6 worm cellular contexts compared by ENCODE assay signal in genomic region chrIV:5133791-5134370, ce11.
TF ChIP-seq lines count a peak whose summit lies in the region.

No protein-coding gene starts in this region.

TF ChIP-seq in whole organism, L1 larva, 84 proteins besides CTCF, POLR2A, EP300 and RAD21 (continued from another document):
- TF ChIP-seq dpl-1 (GFP tag; optimal IDR thresholded peaks at IDR 0.05; lab: Kevin White, UChicago) (peak in 1 of 3 experiments; percentile 20), sup-37 (GFP tag; optimal IDR thresholded peaks at IDR 0.05; lab: Kevin White, UChicago) (no peak), elt-3 (tag; optimal IDR thresholded peaks at IDR 0.05; lab: Kevin White, UChicago) (peak in 2 of 6 experiments; percentile 26 to 36), zip-4 (GFP tag; optimal IDR thresholded peaks at IDR 0.05; lab: Kevin White, UChicago) (no peak), lin-15B (tag; optimal IDR thresholded peaks at IDR 0.05; lab: Kevin White, UChicago) (no peak), lsy-2 (tag; optimal IDR thresholded peaks at IDR 0.05; lab: Kevin White, UChicago) (peak; percentile 15 to 53), swsn-7 (tag; optimal IDR thresholded peaks at IDR 0.05; lab: Kevin White, UChicago) (no peak), snu-23 (GFP tag; optimal IDR thresholded peaks at IDR 0.05; lab: Kevin White, UChicago) (peak; percentile 31), dsc-1 (tag; optimal IDR thresholded peaks at IDR 0.05; lab: Kevin White, UChicago) (peak; percentile 33), egl-27 (tag; optimal IDR thresholded peaks at IDR 0.05; lab: Kevin White, UChicago) (no peak), hlh-17 (GFP tag; optimal IDR thresholded peaks at IDR 0.05; lab: Kevin White, UChicago; ENCODE audit: borderline replicate concordance) (no peak), pag-3 (tag; optimal IDR thresholded peaks at IDR 0.05; lab: Kevin White, UChicago; ENCODE audit: borderline replicate concordance, insufficient read depth) (peak; percentile 4), efl-1 (optimal IDR thresholded peaks at IDR 0.05; lab: Kevin White, UChicago) (no peak), efl-1 (GFP tag; optimal IDR thresholded peaks at IDR 0.05 in 1 of 2; lab: Kevin White, UChicago) (peak in 1 of 2 experiments; percentile 90), lin-14 (GFP tag; optimal IDR thresholded peaks at IDR 0.05; lab: Kevin White, UChicago) (peak; percentile 70), mep-1 (tag; optimal IDR thresholded peaks at IDR 0.05; lab: Kevin White, UChicago) (peak; percentile 11), nhr-47 (tag; optimal IDR thresholded peaks at IDR 0.05; lab: Kevin White, UChicago) (peak; percentile 28), unc-86 (tag; optimal IDR thresholded peaks at IDR 0.05; lab: Kevin White, UChicago) (no peak), nhr-237 (tag; optimal IDR thresholded peaks at IDR 0.05; lab: Kevin White, UChicago) (no peak), nhr-71 (tag; optimal IDR thresholded peaks at IDR 0.05; lab: Kevin White, UChicago) (peak; percentile 53)

TF ChIP-seq in whole organism, L2 larva, 48 proteins besides CTCF, POLR2A, EP300 and RAD21 (continued from another document and continues in another):
- no peak for TF ChIP-seq dmd-4 (tag; optimal IDR thresholded peaks at IDR 0.05; lab: Kevin White, UChicago)
- peak in 1 of 2 experiments; percentile 44 for TF ChIP-seq lsy-2 (tag; optimal IDR thresholded peaks at IDR 0.05; lab: Kevin White, UChicago)
- no peak for TF ChIP-seq skn-1 (tag; optimal IDR thresholded peaks at IDR 0.05; lab: Kevin White, UChicago)
- no peak for TF ChIP-seq ztf-1 (GFP tag; conservative IDR thresholded peaks at IDR 0.05; lab: Robert Waterston, UW)
- no peak for TF ChIP-seq nhr-10 (tag; optimal IDR thresholded peaks at IDR 0.05; lab: Kevin White, UChicago)
- peak; percentile 91 for TF ChIP-seq fos-1 (tag; optimal IDR thresholded peaks at IDR 0.05; lab: Kevin White, UChicago)
- TF ChIP-seq ZK546.5 (tag; optimal IDR thresholded peaks at IDR 0.05; lab: Kevin White, UChicago) = no peak
- TF ChIP-seq nhr-129 (tag; optimal IDR thresholded peaks at IDR 0.05; lab: Kevin White, UChicago) = peak; percentile 24
- no peak for TF ChIP-seq ceh-16 (tag; optimal IDR thresholded peaks at IDR 0.05; lab: Kevin White, UChicago)
- TF ChIP-seq unc-55 (GFP tag; optimal IDR thresholded peaks at IDR 0.05; lab: Kevin White, UChicago) = peak; percentile 49
- TF ChIP-seq ceh-82 (tag; optimal IDR thresholded peaks at IDR 0.05; lab: Kevin White, UChicago) = no peak
- TF ChIP-seq C34F6.9 (tag; optimal IDR thresholded peaks at IDR 0.05; lab: Kevin White, UChicago) = peak; percentile 41
- no peak for TF ChIP-seq alr-1 (tag; optimal IDR thresholded peaks at IDR 0.05; lab: Kevin White, UChicago)
- TF ChIP-seq unc-62 (GFP tag; optimal IDR thresholded peaks at IDR 0.05; lab: Kevin White, UChicago) = no peak
- TF ChIP-seq R02D3.7 (tag; optimal IDR thresholded peaks at IDR 0.05; lab: Kevin White, UChicago) = no peak
- no peak for TF ChIP-seq sem-4 (tag; optimal IDR thresholded peaks at IDR 0.05; lab: Kevin White, UChicago)
- no peak for TF ChIP-seq peb-1 (tag; optimal IDR thresholded peaks at IDR 0.05; lab: Kevin White, UChicago)
- TF ChIP-seq nhr-23 (tag; optimal IDR thresholded peaks at IDR 0.05; lab: Kevin White, UChicago) = no peak
- no peak for TF ChIP-seq gmeb-1 (tag; optimal IDR thresholded peaks at IDR 0.05; lab: Kevin White, UChicago)
- no peak for TF ChIP-seq unc-39 (tag; optimal IDR thresholded peaks at IDR 0.05; lab: Kevin White, UChicago)
- peak; percentile 33 for TF ChIP-seq crh-2 (tag; optimal IDR thresholded peaks at IDR 0.05; lab: Kevin White, UChicago)
- TF ChIP-seq nhr-77 (tag; optimal IDR thresholded peaks at IDR 0.05; lab: Kevin White, UChicago) = no peak
- no peak for TF ChIP-seq elt-3 (tag; optimal IDR thresholded peaks at IDR 0.05; lab: Kevin White, UChicago)
- no peak for TF ChIP-seq mbf-1 (tag; optimal IDR thresholded peaks at IDR 0.05; lab: Kevin White, UChicago)

TF ChIP-seq in whole organism, L3 larva, 47 proteins besides CTCF, POLR2A, EP300 and RAD21 (continued from another document):
- TF ChIP-seq egl-5 (tag; optimal IDR thresholded peaks at IDR 0.05; lab: Kevin White, UChicago) (peak; percentile 15), fkh-2 (tag; optimal IDR thresholded peaks at IDR 0.05; lab: Kevin White, UChicago) (no peak), unc-62 (GFP tag; optimal IDR thresholded peaks at IDR 0.05; lab: Kevin White, UChicago) (no peak), nhr-76 (tag; optimal IDR thresholded peaks at IDR 0.05; lab: Kevin White, UChicago) (no peak)

TF ChIP-seq in whole organism, L4 larva, 104 proteins besides CTCF, POLR2A, EP300 and RAD21 (continued from another document and continues in another):
- TF ChIP-seq daf-16 (GFP tag; optimal IDR thresholded peaks at IDR 0.05; lab: Kevin White, UChicago) (no peak), daf-16 (tag; optimal IDR thresholded peaks at IDR 0.05; lab: Kevin White, UChicago) (peak; percentile 61), lin-13 (GFP tag; optimal IDR thresholded peaks at IDR 0.05; lab: Kevin White, UChicago) (no peak), attf-4 (tag; optimal IDR thresholded peaks at IDR 0.05; lab: Kevin White, UChicago) (no peak), ceh-28 (tag; optimal IDR thresholded peaks at IDR 0.05; lab: Kevin White, UChicago) (no peak), zag-1 (tag; optimal IDR thresholded peaks at IDR 0.05; lab: Kevin White, UChicago) (no peak), aly-2 (tag; optimal IDR thresholded peaks at IDR 0.05; lab: Kevin White, UChicago) (no peak), snpc-1.2 (GFP tag; IDR thresholded peaks at IDR 0.05; lab: Robert Waterston, UW) (no peak), dmd-8 (GFP tag; IDR thresholded peaks at IDR 0.05; lab: Robert Waterston, UW) (no peak), zfp-3 (GFP tag; conservative IDR thresholded peaks at IDR 0.05; lab: Robert Waterston, UW) (no peak), jun-1 (tag; optimal IDR thresholded peaks at IDR 0.05; lab: Kevin White, UChicago) (no peak), ceh-62 (tag; optimal IDR thresholded peaks at IDR 0.05; lab: Kevin White, UChicago) (no peak), pqm-1 (tag; optimal IDR thresholded peaks at IDR 0.05; lab: Kevin White, UChicago) (peak; percentile 80), nhr-10 (tag; optimal IDR thresholded peaks at IDR 0.05; lab: Kevin White, UChicago) (no peak), T26A8.4 (GFP tag; IDR thresholded peaks at IDR 0.05; lab: Robert Waterston, UW) (no peak), aha-1 (tag; lab: Kevin White, UChicago) (peak; percentile 81), nhr-111 (GFP tag; optimal IDR thresholded peaks at IDR 0.05; lab: Kevin White, UChicago) (no peak), nhr-42 (GFP tag; IDR thresholded peaks at IDR 0.05; lab: Robert Waterston, UW) (no peak), hmg-1.1 (GFP tag; IDR thresholded peaks at IDR 0.05; lab: Robert Waterston, UW) (no peak), lin-29 (GFP tag; IDR thresholded peaks at IDR 0.05; lab: Robert Waterston, UW) (no peak), spr-1 (tag; optimal IDR thresholded peaks at IDR 0.05; lab: Kevin White, UChicago) (no peak), ceh-20 (GFP tag; IDR thresholded peaks at IDR 0.05; lab: Robert Waterston, UW) (no peak), skn-1 (tag; optimal IDR thresholded peaks at IDR 0.05; lab: Kevin White, UChicago) (no peak), nhr-48 (tag; optimal IDR thresholded peaks at IDR 0.05; lab: Kevin White, UChicago) (no peak), mdt-29 (GFP tag; IDR thresholded peaks at IDR 0.05; lab: Robert Waterston, UW) (no peak), mdl-1 (tag; optimal IDR thresholded peaks at IDR 0.05; lab: Kevin White, UChicago) (no peak), arid-1 (GFP tag; conservative IDR thresholded peaks at IDR 0.05; lab: Robert Waterston, UW) (no peak), mep-1 (tag; optimal IDR thresholded peaks at IDR 0.05; lab: Kevin White, UChicago) (no peak), mxl-3 (GFP tag; optimal IDR thresholded peaks at IDR 0.05; lab: Kevin White, UChicago) (peak; percentile 54), unc-39 (tag; optimal IDR thresholded peaks at IDR 0.05; lab: Kevin White, UChicago) (no peak), pha-4 (GFP tag; IDR thresholded peaks at IDR 0.05; lab: Robert Waterston, UW) (no peak), pha-4 (tag; optimal IDR thresholded peaks at IDR 0.05; lab: Kevin White, UChicago) (no peak), lir-3 (tag; optimal IDR thresholded peaks at IDR 0.05; lab: Kevin White, UChicago) (no peak)

TF ChIP-seq in whole organism, late embryonic, 69 proteins besides CTCF, POLR2A, EP300 and RAD21 (continued from another document):
- TF ChIP-seq elt-2 (tag; optimal IDR thresholded peaks at IDR 0.05; lab: Kevin White, UChicago) (no peak), K09A11.1 (tag; optimal IDR thresholded peaks at IDR 0.05; lab: Kevin White, UChicago; ENCODE audit: insufficient read depth) (no peak), nfya-1 (tag; optimal IDR thresholded peaks at IDR 0.05; lab: Kevin White, UChicago) (peak; percentile 60), ceh-31 (tag; optimal IDR thresholded peaks at IDR 0.05; lab: Kevin White, UChicago) (peak; percentile 27), K02D7.2 (tag; optimal IDR thresholded peaks at IDR 0.05; lab: Kevin White, UChicago) (no peak), unc-55 (GFP tag; optimal IDR thresholded peaks at IDR 0.05; lab: Kevin White, UChicago) (peak; percentile 25), ahr-1 (tag; optimal IDR thresholded peaks at IDR 0.05; lab: Kevin White, UChicago) (no peak), ceh-18 (tag; optimal IDR thresholded peaks at IDR 0.05; lab: Kevin White, UChicago) (peak; percentile 66), ets-4 (tag; optimal IDR thresholded peaks at IDR 0.05; lab: Kevin White, UChicago) (no peak)

TF ChIP-seq in whole organism, mixed stage, embryonic, 35 proteins besides CTCF, POLR2A, EP300 and RAD21 (continued from another document):
- TF ChIP-seq ceh-39 (tag; optimal IDR thresholded peaks at IDR 0.05; lab: Kevin White, UChicago) = no peak
- TF ChIP-seq nhr-76 (tag; optimal IDR thresholded peaks at IDR 0.05; lab: Kevin White, UChicago) = no peak
- no peak for TF ChIP-seq mls-2 (tag; optimal IDR thresholded peaks at IDR 0.05; lab: Kevin White, UChicago)
- no peak for TF ChIP-seq ham-2 (GFP tag; optimal IDR thresholded peaks at IDR 0.05; lab: Kevin White, UChicago)
- TF ChIP-seq cnd-1 (tag; optimal IDR thresholded peaks at IDR 0.05; lab: Kevin White, UChicago) = no peak
- TF ChIP-seq nhr-12 (tag; optimal IDR thresholded peaks at IDR 0.05; lab: Kevin White, UChicago) = no peak
- TF ChIP-seq sem-2 (GFP tag; optimal IDR thresholded peaks at IDR 0.05; lab: Kevin White, UChicago) = no peak
- peak; percentile 2 for TF ChIP-seq lsy-2 (tag; optimal IDR thresholded peaks at IDR 0.05; lab: Kevin White, UChicago)
- no peak for TF ChIP-seq lin-32 (GFP tag; optimal IDR thresholded peaks at IDR 0.05; lab: Kevin White, UChicago)
- no peak for TF ChIP-seq bed-3 (GFP tag; optimal IDR thresholded peaks at IDR 0.05; lab: Kevin White, UChicago)
- TF ChIP-seq nhr-28 (tag; optimal IDR thresholded peaks at IDR 0.05; lab: Kevin White, UChicago) = no peak
